Worm (Caenorhabditis elegans) whole organism, L4 larva: Measurements from ENCODE around the gene mlc-7.

Experiments used
- ceh-28 ChIP-seq: fragments of 150-350 bp; optimal IDR thresholded peaks from 2 replicates; lab custom pipeline; 2014; ENCODE audit warnings: missing biosample characterization, missing genetic modification reagents, missing genetic modification characterization
- dpl-1 ChIP-seq: fragments of 150-350 bp; optimal IDR thresholded peaks from 2 replicates; lab custom pipeline; 2014; ENCODE audit warnings: missing biosample characterization, missing genetic modification reagents, missing genetic modification characterization
- lin-39 ChIP-seq: fragments of 150-350 bp; optimal IDR thresholded peaks from 2 replicates; lab custom pipeline; 2014; ENCODE audit warnings: missing biosample characterization, missing genetic modification reagents, missing genetic modification characterization
- lsy-2 ChIP-seq, 2 experiments: fragments of 150-350 bp in 1 of 2; sonication (generic microtip) in 1 of 2; optimal IDR thresholded peaks; 2 replicates each; lab custom pipeline; 2014 to 2017; ENCODE audit warnings: missing biosample characterization in 2 of 2, missing genetic modification characterization in 2 of 2
- mxl-2 ChIP-seq: fragments of 200-800 bp; sonication (Bioruptor generic); conservative IDR thresholded peaks from 2 replicates; pipeline ENCODE4 v1.3.6; 2022; ENCODE audit warnings: missing genetic modification reagents, missing genetic modification characterization, missing compliant biosample characterization
- nhr-237 ChIP-seq: sonication (generic microtip); optimal IDR thresholded peaks from 2 replicates; lab custom pipeline; 2017; ENCODE audit warnings: missing biosample characterization, missing genetic modification characterization
- zfp-2 ChIP-seq: sonication (generic microtip); optimal IDR thresholded peaks from 2 replicates; lab custom pipeline; 2016; ENCODE audit warnings: mild to moderate bottlenecking, missing genetic modification characterization, missing compliant biosample characterization

DNA sequence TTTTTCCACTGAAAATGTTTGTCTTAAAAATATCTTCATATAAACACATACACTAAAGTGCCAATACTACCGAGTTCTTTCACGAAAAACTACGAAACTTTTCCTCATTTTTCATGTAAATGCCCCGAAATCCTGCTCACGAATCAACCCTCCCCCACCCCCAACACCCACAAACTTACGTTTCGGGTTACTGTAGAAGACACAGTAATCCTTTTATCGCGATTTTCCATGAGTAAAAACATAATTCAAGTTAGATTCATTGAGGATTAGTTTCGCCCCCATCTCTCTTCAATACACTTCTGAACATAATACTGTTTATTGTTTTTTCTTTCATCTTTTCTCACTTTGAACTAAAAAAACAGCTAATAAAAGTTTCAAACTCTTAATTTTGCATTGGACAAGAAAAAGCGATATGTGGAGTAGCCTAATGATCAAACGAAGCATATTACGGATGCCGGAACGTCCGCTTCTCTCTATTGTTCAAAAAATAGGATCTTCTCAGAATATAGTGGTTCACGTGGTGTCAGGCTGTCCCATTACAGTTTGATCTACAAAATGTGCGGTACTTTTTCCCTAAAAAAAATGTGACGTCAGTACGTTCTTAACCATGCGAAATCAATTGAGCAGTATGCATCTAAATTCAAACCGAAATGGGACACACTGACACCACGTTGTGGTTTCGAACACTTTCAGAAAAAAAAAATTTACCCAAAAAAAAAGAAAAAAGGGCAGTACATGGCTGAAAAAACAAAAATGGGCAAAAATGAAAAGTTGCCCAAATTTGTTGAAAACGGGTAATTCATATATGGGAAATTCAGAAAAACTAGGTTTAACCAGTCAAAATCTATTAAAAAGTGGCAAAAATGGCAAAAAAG is 27.0 kb upstream of the mlc-7 start:
- TF ChIP-seq mxl-2 (GFP tag; lab: Robert Waterston, UW), result no peak
- no peak for TF ChIP-seq lin-39 (tag; lab: Kevin White, UChicago)
- no peak for TF ChIP-seq zfp-2 (tag; lab: Kevin White, UChicago)
- TF ChIP-seq nhr-237, result no peak
- TF ChIP-seq dpl-1, result no peak
- TF ChIP-seq lsy-2 (tag; optimal IDR thresholded peaks at IDR 0.05; lab: Kevin White, UChicago), result no peak
- no peak for TF ChIP-seq ceh-28 (tag; lab: Kevin White, UChicago)
